Fruit fly (Drosophila melanogaster) whole organism, embryonic: ENCODE measurements around the gene Dtg.

ENCODE experiments used
- CG12155 ChIP-seq: fragments of 200-800 bp; sonication (Bioruptor generic); optimal IDR thresholded peaks from 3 replicates; lab custom pipeline; 2016; ENCODE audit warnings: missing biosample characterization, missing genetic modification characterization
- CG6689 ChIP-seq: fragments of 200-800 bp; sonication (Bioruptor generic); IDR thresholded peaks from 2 replicates; pipeline ENCODE4 v1.3.6; 2022; ENCODE audit warnings: missing biosample characterization, missing genetic modification characterization
- CG6791 ChIP-seq: fragments of 200-800 bp; sonication (Bioruptor generic); IDR thresholded peaks from 3 replicates; pipeline ENCODE4 v1.3.6; 2022; ENCODE audit warnings: missing biosample characterization, missing genetic modification characterization; ENCODE audit not compliant: partially characterized antibody
- CG9215 ChIP-seq: fragments of 200-800 bp; sonication (Bioruptor generic); IDR thresholded peaks from 2 replicates; pipeline ENCODE4 v1.3.6; 2022; ENCODE audit warnings: missing biosample characterization, missing genetic modification characterization
- Taf1 ChIP-seq: fragments of 200-800 bp; sonication (Bioruptor generic); IDR thresholded peaks from 2 replicates; pipeline ENCODE4 v1.3.6; 2022; ENCODE audit warnings: missing biosample characterization, missing genetic modification characterization
- bowl ChIP-seq: fragments of 200-800 bp; sonication (Bioruptor generic); IDR thresholded peaks from 2 replicates; pipeline ENCODE4 v1.3.6; 2022; ENCODE audit warnings: missing biosample characterization, missing genetic modification characterization
- gsb ChIP-seq: fragments of 200-800 bp; sonication (Bioruptor generic); IDR thresholded peaks from 2 replicates; pipeline ENCODE4 v1.3.6; 2022; ENCODE audit warnings: missing biosample characterization, missing genetic modification characterization
- psq ChIP-seq: fragments of 200-800 bp; sonication (Bioruptor generic); optimal IDR thresholded peaks from 2 replicates; lab custom pipeline; 2017; ENCODE audit warnings: missing biosample characterization, missing genetic modification characterization
- slp2 ChIP-seq: fragments of 200-800 bp; sonication (Bioruptor generic); optimal IDR thresholded peaks from 2 replicates; lab custom pipeline; 2016; ENCODE audit warnings: missing biosample characterization, missing genetic modification characterization
- usp ChIP-seq: fragments of >200 bp; optimal IDR thresholded peaks from 2 replicates; lab custom pipeline; 2017; ENCODE audit warnings: missing biosample characterization, missing genetic modification characterization
- zfh1 ChIP-seq: fragments of 200-800 bp; sonication (Bioruptor generic); IDR thresholded peaks from 3 replicates; pipeline ENCODE4 v1.3.6; 2022; ENCODE audit warnings: missing biosample characterization, missing genetic modification characterization

DNA sequence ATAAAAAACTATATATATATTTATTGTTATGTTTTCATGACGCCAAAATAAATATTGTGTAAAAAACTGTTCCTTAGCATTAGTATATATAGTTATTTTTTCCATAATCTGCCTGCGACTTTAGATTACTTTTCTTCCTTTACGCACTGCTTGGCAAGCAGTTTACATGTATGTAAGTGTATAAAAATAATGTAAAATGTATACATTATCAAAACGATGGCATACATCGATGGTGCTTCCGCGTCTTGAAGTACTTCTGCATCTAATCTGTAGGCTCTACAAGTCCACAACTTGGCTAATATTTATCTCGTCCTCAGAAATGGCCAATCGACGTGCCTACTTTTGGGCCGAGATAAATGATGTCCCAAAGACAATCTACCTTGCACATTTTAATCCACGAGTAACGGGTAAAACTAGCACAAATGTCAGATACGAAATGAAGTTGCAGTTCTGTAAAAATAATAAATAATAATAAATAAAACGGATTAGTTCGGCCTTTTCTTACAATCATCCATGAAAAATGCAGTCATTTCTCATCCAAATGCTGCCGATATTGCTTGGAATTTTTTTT is 9.8 kb upstream of the Dtg start, which contains the start of gene CG11608:
- no peak for TF ChIP-seq slp2
- TF ChIP-seq CG12155 (GFP tag; lab: Kevin White, UChicago) = no peak
- TF ChIP-seq gsb (GFP tag; lab: Robert Waterston, UW) = no peak
- no peak for TF ChIP-seq bowl (GFP tag; lab: Robert Waterston, UW)
- TF ChIP-seq CG9215 = no peak
- TF ChIP-seq zfh1 (GFP tag; lab: Robert Waterston, UW) = no peak
- TF ChIP-seq CG6791 (GFP tag; lab: Robert Waterston, UW) = peak; percentile 71
- no peak for TF ChIP-seq Taf1
- TF ChIP-seq psq = no peak
- no peak for TF ChIP-seq CG6689 (GFP tag; lab: Robert Waterston, UW)
- no peak for TF ChIP-seq usp (GFP tag; lab: Kevin White, UChicago)
